Fruit fly (Drosophila melanogaster): ENCODE measurements around the gene ttk.
A peak's percentile ranks its signal among the peaks of the same experiment; 100 is the strongest.

Gene ttk

dm6 chr3R:31765145-31765544, 51.5 kb downstream of the ttk start:
- TF ChIP-seq Mnt (GFP tag; optimal IDR thresholded peaks at IDR 0.05): no peak
- no peak for TF ChIP-seq toe (GFP tag; optimal IDR thresholded peaks at IDR 0.05)
- TF ChIP-seq kay (GFP tag; ENCODE audit: borderline replicate concordance): no peak
- no peak for TF ChIP-seq bab1 (GFP tag; optimal IDR thresholded peaks at IDR 0.05)
- no peak for TF ChIP-seq CG33017 (tag; optimal IDR thresholded peaks at IDR 0.05)
- no peak for TF ChIP-seq CG11617 (GFP tag; optimal IDR thresholded peaks at IDR 0.05)
- TF ChIP-seq CG5204 (GFP tag; optimal IDR thresholded peaks at IDR 0.05): no peak
- TF ChIP-seq CG7045 (GFP tag; optimal IDR thresholded peaks at IDR 0.05): no peak
- no peak for TF ChIP-seq ovo (GFP tag; optimal IDR thresholded peaks at IDR 0.05)
- TF ChIP-seq Clk (GFP tag; optimal IDR thresholded peaks at IDR 0.05): no peak
- no peak for TF ChIP-seq CG14711 (tag; optimal IDR thresholded peaks at IDR 0.05)
- TF ChIP-seq pad (GFP tag; optimal IDR thresholded peaks at IDR 0.05): no peak
- TF ChIP-seq Crg-1 (GFP tag; optimal IDR thresholded peaks at IDR 0.05): no peak
- TF ChIP-seq cic (GFP tag; optimal IDR thresholded peaks at IDR 0.05): no peak
- no peak for TF ChIP-seq CG1620 (GFP tag; optimal IDR thresholded peaks at IDR 0.05)

DNA sequence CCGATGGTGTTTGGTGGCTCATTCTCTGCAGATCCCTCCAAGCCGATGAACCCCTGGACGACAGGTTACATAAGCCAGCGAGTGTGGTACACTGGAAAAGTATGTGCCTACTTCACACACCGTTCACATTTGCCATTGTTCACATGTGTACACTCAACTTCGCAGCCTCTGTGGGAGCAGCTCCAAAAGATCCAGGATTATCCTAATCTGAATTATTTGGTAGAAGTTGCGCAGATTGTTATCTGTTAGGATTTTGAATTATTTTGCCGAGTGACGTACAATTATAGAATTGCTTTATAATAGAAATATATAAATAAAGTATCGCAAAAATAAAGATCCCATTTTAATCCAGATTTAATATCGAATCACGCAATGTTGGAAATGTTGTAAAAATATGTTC, 53.9 kb downstream of the ttk start:
- TF ChIP-seq cnc (optimal IDR thresholded peaks at IDR 0.05) (no peak), Hr96 (GFP tag; optimal IDR thresholded peaks at IDR 0.05) (no peak), CG7101 (tag; optimal IDR thresholded peaks at IDR 0.05) (no peak)

- no peak for TF ChIP-seq kay (GFP tag; ENCODE audit: borderline replicate concordance)
- TF ChIP-seq bab1 (GFP tag; optimal IDR thresholded peaks at IDR 0.05): no peak
Measured at dm6 chr3R:31768198-31768597, 54.5 kb downstream of the ttk start.

DNA sequence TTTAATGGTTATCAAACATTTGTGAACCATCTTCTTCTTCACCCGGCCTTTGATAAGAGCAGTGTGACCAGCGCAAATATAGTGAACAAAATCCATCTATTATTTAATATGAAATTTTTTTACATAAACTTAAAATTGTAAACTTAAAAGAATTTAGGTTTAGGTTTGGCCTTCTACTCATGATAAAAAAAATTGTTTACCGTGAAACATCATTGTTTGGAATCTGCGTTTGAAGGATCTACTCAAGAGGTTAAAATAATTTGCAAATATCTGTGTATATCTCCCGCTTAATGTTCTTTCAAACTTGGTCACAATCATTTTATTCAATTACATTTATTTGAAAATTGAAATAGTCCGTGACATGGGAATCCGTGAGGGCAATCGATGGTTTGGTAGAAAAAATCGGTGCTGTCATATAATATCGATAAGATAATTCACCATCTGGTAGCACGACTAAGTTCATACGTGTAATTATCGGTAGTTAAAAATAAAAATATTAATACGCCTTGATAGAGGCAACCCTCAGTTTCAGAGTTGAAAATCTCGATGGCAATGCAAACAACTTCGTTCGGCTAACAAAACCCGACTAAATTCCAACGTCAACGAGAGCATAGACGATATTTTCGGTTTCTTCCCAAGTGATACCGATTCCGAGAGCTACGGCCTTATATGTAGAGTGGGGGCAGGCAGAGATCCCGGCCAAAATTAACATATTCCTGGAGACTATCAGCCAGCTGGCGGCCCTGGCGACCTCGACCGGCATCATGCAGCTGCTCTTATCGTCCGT, 58.3 kb downstream of the ttk start, which contains the start of the genes betaGlu and sip3:
Gene betaGlu, minus strand, starts transcription at position 59 of the 787 bp plus-strand sequence.
Gene sip3, plus strand, starts transcription at position 430 of the 787 bp plus-strand sequence.
- TF ChIP-seq ovo (GFP tag; optimal IDR thresholded peaks at IDR 0.05): no peak
- TF ChIP-seq CG33017 (tag; optimal IDR thresholded peaks at IDR 0.05): no peak
- peak; percentile 31 for TF ChIP-seq CG11617 (GFP tag; optimal IDR thresholded peaks at IDR 0.05)
- no peak for TF ChIP-seq CG14711 (tag; optimal IDR thresholded peaks at IDR 0.05)
- TF ChIP-seq CG7045 (GFP tag; optimal IDR thresholded peaks at IDR 0.05): no peak
- TF ChIP-seq kay (GFP tag; ENCODE audit: borderline replicate concordance): peak; percentile 96
- TF ChIP-seq toe (GFP tag; optimal IDR thresholded peaks at IDR 0.05): peak; percentile 61
- peak; percentile 32 for TF ChIP-seq bab1 (GFP tag; optimal IDR thresholded peaks at IDR 0.05)
- TF ChIP-seq cnc (optimal IDR thresholded peaks at IDR 0.05): no peak
- no peak for TF ChIP-seq cic (GFP tag; optimal IDR thresholded peaks at IDR 0.05)
- TF ChIP-seq Hr96 (GFP tag; optimal IDR thresholded peaks at IDR 0.05): no peak
- TF ChIP-seq pad (GFP tag; optimal IDR thresholded peaks at IDR 0.05): peak; percentile 7
- no peak for TF ChIP-seq CG7101 (tag; optimal IDR thresholded peaks at IDR 0.05)
- TF ChIP-seq Clk (GFP tag; optimal IDR thresholded peaks at IDR 0.05): no peak
- no peak for TF ChIP-seq CG5204 (GFP tag; optimal IDR thresholded peaks at IDR 0.05)
- TF ChIP-seq CG1620 (GFP tag; optimal IDR thresholded peaks at IDR 0.05): peak; percentile 7
- no peak for TF ChIP-seq Crg-1 (GFP tag; optimal IDR thresholded peaks at IDR 0.05)
- TF ChIP-seq CG12768 (GFP tag; optimal IDR thresholded peaks at IDR 0.05): no peak
- no peak for TF ChIP-seq Mnt (GFP tag; optimal IDR thresholded peaks at IDR 0.05)
- TF ChIP-seq tj (GFP tag; optimal IDR thresholded peaks at IDR 0.05): no peak

dm6 chr3R:31776583-31777362, 63.1 kb downstream of the ttk start, which contains the start of the genes CG2126 and faf:
Gene CG2126, minus strand, starts transcription at chr3R:31776652.
Gene faf, plus strand, starts transcription at chr3R:31777020.
- TF ChIP-seq Clk (GFP tag; optimal IDR thresholded peaks at IDR 0.05) (peak; percentile 54), toe (GFP tag; optimal IDR thresholded peaks at IDR 0.05) (no peak), CG12768 (GFP tag; optimal IDR thresholded peaks at IDR 0.05) (peak; percentile 64), Mnt (GFP tag; optimal IDR thresholded peaks at IDR 0.05) (peak; percentile 60), CG33017 (tag; optimal IDR thresholded peaks at IDR 0.05) (peak; percentile 76), CG7045 (GFP tag; optimal IDR thresholded peaks at IDR 0.05) (peak; percentile 76), CG5204 (GFP tag; optimal IDR thresholded peaks at IDR 0.05) (no peak), CG7101 (tag; optimal IDR thresholded peaks at IDR 0.05) (peak; percentile 83), bab1 (GFP tag; optimal IDR thresholded peaks at IDR 0.05) (peak; percentile 77), CG1620 (GFP tag; optimal IDR thresholded peaks at IDR 0.05) (peak; percentile 72), CG14711 (tag; optimal IDR thresholded peaks at IDR 0.05) (peak; percentile 99), kay (GFP tag; ENCODE audit: borderline replicate concordance) (no peak), ovo (GFP tag; optimal IDR thresholded peaks at IDR 0.05) (peak; percentile 48), Hr96 (GFP tag; optimal IDR thresholded peaks at IDR 0.05) (no peak), pad (GFP tag; optimal IDR thresholded peaks at IDR 0.05) (peak; percentile 50), cic (GFP tag; optimal IDR thresholded peaks at IDR 0.05) (peak; percentile 29), Crg-1 (GFP tag; optimal IDR thresholded peaks at IDR 0.05) (peak; percentile 66), cnc (optimal IDR thresholded peaks at IDR 0.05) (no peak), CG11617 (GFP tag; optimal IDR thresholded peaks at IDR 0.05) (peak; percentile 83), tj (GFP tag; optimal IDR thresholded peaks at IDR 0.05) (peak; percentile 47)
